Worm (Caenorhabditis elegans) whole organism, young adult: ENCODE data around the gene F55C9.3.

Experiments
- B0261.1 ChIP-seq: sonication (generic microtip); optimal IDR thresholded peaks from 2 replicates; lab custom pipeline; 2016; ENCODE audit warnings: mild to moderate bottlenecking, missing genetic modification characterization, moderate library complexity, missing compliant biosample characterization
- F10E7.11 ChIP-seq: sonication (generic microtip); optimal IDR thresholded peaks from 2 replicates; lab custom pipeline; 2017; ENCODE audit warnings: mild to moderate bottlenecking, missing genetic modification characterization, moderate library complexity, missing compliant biosample characterization
- F49E8.2 ChIP-seq: sonication (generic microtip); optimal IDR thresholded peaks from 3 replicates; lab custom pipeline; 2017; ENCODE audit warnings: missing genetic modification characterization, mild to moderate bottlenecking, missing compliant biosample characterization, antibody characterized with exemption, moderate library complexity; ENCODE audit not compliant: insufficient read depth
- F57C9.4 ChIP-seq: sonication (generic microtip); optimal IDR thresholded peaks from 2 replicates; lab custom pipeline; 2017; ENCODE audit warnings: mild to moderate bottlenecking, missing genetic modification characterization, missing compliant biosample characterization
- K12H6.12 ChIP-seq: fragments of 200-800 bp; sonication (Bioruptor generic); optimal IDR thresholded peaks from 2 replicates; lab custom pipeline; 2018; ENCODE audit warnings: mild to moderate bottlenecking, missing genetic modification characterization, missing compliant biosample characterization
- Y56A3A.18 ChIP-seq: fragments of 200-800 bp; sonication (Bioruptor generic); IDR thresholded peaks from 2 replicates; pipeline ENCODE4 v1.3.6; 2022; ENCODE audit warnings: missing genetic modification reagents, missing genetic modification characterization, missing compliant biosample characterization
- Y79H2A.3 ChIP-seq: fragments of 200-800 bp; sonication (Bioruptor generic); conservative IDR thresholded peaks from 2 replicates; pipeline ENCODE4 v1.3.6; 2022; ENCODE audit warnings: missing genetic modification reagents, missing genetic modification characterization, missing compliant biosample characterization
- ZK185.1 ChIP-seq: sonication (generic microtip); optimal IDR thresholded peaks from 2 replicates; lab custom pipeline; 2016; ENCODE audit warnings: mild to moderate bottlenecking, missing genetic modification characterization, missing compliant biosample characterization; ENCODE audit not compliant: poor library complexity, severe bottlenecking
- athp-1 ChIP-seq: sonication (generic microtip); optimal IDR thresholded peaks from 2 replicates; lab custom pipeline; 2017; ENCODE audit warnings: mild to moderate bottlenecking, missing genetic modification characterization, missing compliant biosample characterization
- attf-6 ChIP-seq: fragments of 200-800 bp; sonication (Bioruptor generic); IDR thresholded peaks from 2 replicates; pipeline ENCODE4 v1.3.6; 2022; ENCODE audit warnings: missing genetic modification reagents, missing genetic modification characterization, missing compliant biosample characterization
- ccch-3 ChIP-seq: fragments of 200-800 bp; sonication (Bioruptor generic); optimal IDR thresholded peaks from 2 replicates; lab custom pipeline; 2018; ENCODE audit warnings: mild to moderate bottlenecking, missing genetic modification characterization, missing compliant biosample characterization
- cebp-1 ChIP-seq, 2 experiments: fragments of 200-800 bp in 1 of 2; sonication (Bioruptor generic) in 1 of 2; sonication (generic microtip) in 1 of 2; IDR thresholded peaks in 1 of 2; optimal IDR thresholded peaks in 1 of 2; 2 replicates each; pipeline versions ENCODE4 v1.3.6 to Lab custom; 2017 to 2022; ENCODE audit warnings: missing compliant biosample characterization in 2 of 2, missing genetic modification characterization in 2 of 2, mild to moderate bottlenecking in 1 of 2, missing genetic modification reagents in 1 of 2, moderate library complexity in 1 of 2
- ceh-100 ChIP-seq: fragments of 200-800 bp; sonication (Bioruptor generic); IDR thresholded peaks from 2 replicates; pipeline ENCODE4 v1.3.6; 2022; ENCODE audit warnings: missing genetic modification reagents, missing genetic modification characterization, missing compliant biosample characterization
- ceh-40 ChIP-seq: fragments of 200-800 bp; sonication (Bioruptor generic); IDR thresholded peaks from 2 replicates; pipeline ENCODE4 v1.3.6; 2022; ENCODE audit warnings: missing genetic modification characterization, missing compliant biosample characterization
- ceh-91 ChIP-seq: fragments of 200-800 bp; sonication (Bioruptor generic); IDR thresholded peaks from 2 replicates; pipeline ENCODE4 v1.3.6; 2022; ENCODE audit warnings: missing genetic modification reagents, missing genetic modification characterization, missing compliant biosample characterization
- die-1 ChIP-seq: sonication (generic microtip); optimal IDR thresholded peaks from 2 replicates; lab custom pipeline; 2016; ENCODE audit warnings: missing genotype, mild to moderate bottlenecking, missing genetic modification characterization, missing compliant biosample characterization
- ekl-4 ChIP-seq: fragments of 200-800 bp; sonication (Bioruptor generic); IDR thresholded peaks from 2 replicates; pipeline ENCODE4 v1.3.6; 2022; ENCODE audit warnings: missing genetic modification reagents, missing genetic modification characterization, missing compliant biosample characterization
- gei-17 ChIP-seq: fragments of 200-800 bp; sonication (Bioruptor generic); optimal IDR thresholded peaks from 2 replicates; lab custom pipeline; 2018; ENCODE audit warnings: mild to moderate bottlenecking, missing genetic modification characterization, missing compliant biosample characterization
- hmg-20 ChIP-seq: fragments of 200-800 bp; sonication (Bioruptor generic); IDR thresholded peaks from 2 replicates; pipeline ENCODE4 v1.3.6; 2022; ENCODE audit warnings: missing genetic modification reagents, missing genetic modification characterization, missing compliant biosample characterization
- madf-3 ChIP-seq: fragments of 200-800 bp; sonication (Bioruptor generic); IDR thresholded peaks from 2 replicates; pipeline ENCODE4 v1.3.6; 2022; ENCODE audit warnings: missing genetic modification reagents, missing genetic modification characterization, missing compliant biosample characterization
- nfyb-1 ChIP-seq: fragments of 200-800 bp; sonication (Bioruptor generic); IDR thresholded peaks from 2 replicates; pipeline ENCODE4 v1.3.6; 2022; ENCODE audit warnings: missing genetic modification reagents, missing genetic modification characterization, missing compliant biosample characterization
- nhr-80 ChIP-seq: sonication (generic microtip); optimal IDR thresholded peaks from 2 replicates; lab custom pipeline; 2016; ENCODE audit warnings: missing genetic modification characterization, missing compliant biosample characterization
- rpc-1 ChIP-seq, 2 experiments: fragments of 150-350 bp in 1 of 2; sonication (generic microtip) in 1 of 2; optimal IDR thresholded peaks; 2 replicates each; lab custom pipeline; 2014 to 2018; ENCODE audit warnings: missing biosample characterization in 1 of 2, missing genetic modification characterization in 1 of 2, missing genetic modification reagents in 1 of 2, missing genotype in 1 of 2
- somi-1 ChIP-seq: fragments of 200-800 bp; sonication (Bioruptor generic); optimal IDR thresholded peaks from 2 replicates; lab custom pipeline; 2018; ENCODE audit warnings: mild to moderate bottlenecking, missing genetic modification characterization, missing compliant biosample characterization
- tbx-9 ChIP-seq: sonication (generic microtip); optimal IDR thresholded peaks from 2 replicates; lab custom pipeline; 2016; ENCODE audit warnings: borderline replicate concordance, missing genetic modification characterization, inconsistent platforms, missing compliant biosample characterization
- unc-130 ChIP-seq: sonication (generic microtip); optimal IDR thresholded peaks from 2 replicates; lab custom pipeline; 2016; ENCODE audit warnings: missing genetic modification reagents, missing genetic modification characterization, missing compliant biosample characterization
- xnd-1 ChIP-seq: sonication (generic microtip); optimal IDR thresholded peaks from 2 replicates; lab custom pipeline; 2016; ENCODE audit warnings: missing genotype, missing genetic modification reagents, missing genetic modification characterization, missing compliant biosample characterization
- ztf-25 ChIP-seq: fragments of 200-800 bp; sonication (Bioruptor generic); IDR thresholded peaks from 2 replicates; pipeline ENCODE4 v1.3.6; 2022; ENCODE audit warnings: missing genetic modification reagents, missing genetic modification characterization, missing compliant biosample characterization
- ztf-6 ChIP-seq: fragments of 200-800 bp; sonication (Bioruptor generic); IDR thresholded peaks from 2 replicates; pipeline ENCODE4 v1.3.6; 2022; ENCODE audit warnings: missing genetic modification reagents, missing genetic modification characterization, missing compliant biosample characterization

F55C9.3 gene

ce11 chrV:19303589-19304174 is 15.7 kb upstream of the F55C9.3 start, which contains the start of the genes fbxb-63 and fbxb-61:
TSS of gene fbxb-63 (minus strand) at chrV:19303730.
TSS of gene fbxb-61 (plus strand) at chrV:19304124.
- no peak for TF ChIP-seq die-1 (tag; lab: Kevin White, UChicago)

ce11 chrV:19301934-19302333 is 14.0 kb upstream of the F55C9.3 start, which contains the start of gene fbxb-62:
TSS of gene fbxb-62 (minus strand) at chrV:19302034.
- no peak for TF ChIP-seq ccch-3 (GFP tag; lab: Kevin White, UChicago)
- no peak for TF ChIP-seq ZK185.1 (tag; lab: Kevin White, UChicago)

ce11 chrV:19299262-19299661 is 11.3 kb upstream of the F55C9.3 start, which contains the start of gene F55C9.14:
TSS of gene F55C9.14 (plus strand) at chrV:19299562.
- TF ChIP-seq tbx-9 = no peak
- TF ChIP-seq F57C9.4 = no peak
- no peak for TF ChIP-seq cebp-1 (GFP tag; IDR thresholded peaks at IDR 0.05; lab: Robert Waterston, UW)
- TF ChIP-seq cebp-1 (tag; optimal IDR thresholded peaks at IDR 0.05; lab: Kevin White, UChicago) = no peak
- TF ChIP-seq xnd-1 (tag; lab: Kevin White, UChicago) = no peak
- TF ChIP-seq nhr-80 (tag; lab: Kevin White, UChicago) = no peak

- TF ChIP-seq ekl-4 (GFP tag; lab: Robert Waterston, UW) = no peak
- TF ChIP-seq gei-17 (GFP tag; lab: Kevin White, UChicago) = no peak
- TF ChIP-seq attf-6 = no peak
- TF ChIP-seq rpc-1 (optimal IDR thresholded peaks at IDR 0.05; lab: Kevin White, UChicago) = no peak
- TF ChIP-seq rpc-1 (tag; optimal IDR thresholded peaks at IDR 0.05; lab: Kevin White, UChicago) = no peak
- TF ChIP-seq athp-1 = no peak
Measured at ce11 chrV:19297510-19297909, 9.5 kb upstream of the F55C9.3 start, which contains the start of gene fbxb-60. TSS of gene fbxb-60 (plus strand) at chrV:19297810.

ce11 chrV:19296723-19297122 is 8.8 kb upstream of the F55C9.3 start, which contains the start of gene F55C9.6:
TSS of gene F55C9.6 (minus strand) at chrV:19296823.
- TF ChIP-seq ztf-6 (GFP tag; lab: Robert Waterston, UW) (no peak), F49E8.2 (tag; lab: Kevin White, UChicago) (no peak), hmg-20 (GFP tag; lab: Robert Waterston, UW) (no peak), ceh-91 (GFP tag; lab: Robert Waterston, UW) (no peak), ccch-3 (GFP tag; lab: Kevin White, UChicago) (no peak), ZK185.1 (tag; lab: Kevin White, UChicago) (no peak), ceh-100 (GFP tag; lab: Robert Waterston, UW) (no peak), somi-1 (GFP tag; lab: Kevin White, UChicago) (no peak), nfyb-1 (GFP tag; lab: Robert Waterston, UW) (no peak), B0261.1 (tag; lab: Kevin White, UChicago) (no peak), Y79H2A.3 (GFP tag; lab: Robert Waterston, UW) (no peak), ceh-40 (GFP tag; lab: Robert Waterston, UW) (no peak), madf-3 (GFP tag; lab: Robert Waterston, UW) (no peak), F10E7.11 (tag; lab: Kevin White, UChicago) (no peak), K12H6.12 (tag; lab: Kevin White, UChicago) (no peak), unc-130 (GFP tag; lab: Kevin White, UChicago) (no peak), Y56A3A.18 (GFP tag; lab: Robert Waterston, UW) (no peak), ztf-25 (GFP tag; lab: Robert Waterston, UW) (no peak)
